Worm (Caenorhabditis elegans): ENCODE data around the gene tmem-131.

ce11 chrIII:5042112-5042511, 44.2 kb upstream of the tmem-131 start, which contains the start of gene nlp-43:
- TF ChIP-seq flt-1 (GFP tag; IDR thresholded peaks at IDR 0.05) (no peak), T22C8.4 (GFP tag; IDR thresholded peaks at IDR 0.05) (no peak), med-1 (GFP tag; optimal IDR thresholded peaks at IDR 0.05; ENCODE audit: insufficient read depth) (no peak), ztf-29 (GFP tag; IDR thresholded peaks at IDR 0.05) (no peak), tab-1 (GFP tag; IDR thresholded peaks at IDR 0.05) (no peak), cog-1 (tag; optimal IDR thresholded peaks at IDR 0.05) (no peak), ref-1 (GFP tag; conservative IDR thresholded peaks at IDR 0.05) (no peak)
